Worm (Caenorhabditis elegans): Measurements from ENCODE around the gene taf-11.3.

DNA sequence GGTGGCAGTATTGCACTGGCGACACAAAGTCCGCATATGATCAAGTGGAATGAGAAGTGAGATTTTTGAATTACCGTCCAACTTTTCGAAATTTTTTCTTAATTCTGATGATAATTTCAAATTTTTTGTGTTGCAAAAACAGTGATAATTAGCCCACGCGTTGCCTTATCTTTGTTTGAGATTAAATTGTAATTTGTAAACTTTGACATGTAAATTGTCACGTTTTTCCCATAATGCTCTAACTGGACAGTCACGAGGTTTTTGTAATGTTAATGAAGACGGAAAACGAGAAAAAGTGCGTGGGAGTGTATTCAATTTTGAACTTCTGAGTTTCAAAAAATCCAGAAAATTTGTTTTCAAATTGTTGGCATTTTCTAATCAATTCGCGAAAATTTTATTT lies 23.6 kb downstream of the taf-11.3 start:
- TF ChIP-seq lin-11 (tag; optimal IDR thresholded peaks at IDR 0.05), result no peak
- TF ChIP-seq eyg-1 (tag; optimal IDR thresholded peaks at IDR 0.05), result no peak
- TF ChIP-seq pqm-1 (tag; optimal IDR thresholded peaks at IDR 0.05), result no peak
- no peak for TF ChIP-seq unc-55 (GFP tag; optimal IDR thresholded peaks at IDR 0.05)
- TF ChIP-seq fax-1 (tag; optimal IDR thresholded peaks at IDR 0.05), result no peak
- TF ChIP-seq fkh-10 (GFP tag; optimal IDR thresholded peaks at IDR 0.05), result no peak
- TF ChIP-seq ama-1 (optimal IDR thresholded peaks at IDR 0.05), result no peak
- TF ChIP-seq nhr-11 (tag; optimal IDR thresholded peaks at IDR 0.05), result no peak
- TF ChIP-seq pax-1 (tag; optimal IDR thresholded peaks at IDR 0.05), result no peak
- no peak for TF ChIP-seq ceh-34 (tag; optimal IDR thresholded peaks at IDR 0.05)
- no peak for TF ChIP-seq tbx-2 (tag; optimal IDR thresholded peaks at IDR 0.05)

All from whole organism, late embryonic.